Fruit fly (Drosophila melanogaster) whole organism, adult: ENCODE results near the gene PIG-Wa.
A peak's percentile ranks its signal among the peaks of the same experiment; 100 is the strongest.

Experiments used
- CG11617 ChIP-seq: fragments of 200-800 bp; sonication (Bioruptor generic); optimal IDR thresholded peaks from 2 replicates; lab custom pipeline; 2017; ENCODE audit warnings: mild to moderate bottlenecking, missing biosample characterization, missing genetic modification reagents, missing genetic modification characterization
- CG12768 ChIP-seq: fragments of 200-800 bp; sonication (Bioruptor generic); optimal IDR thresholded peaks from 2 replicates; lab custom pipeline; 2017; ENCODE audit warnings: missing biosample characterization, missing genetic modification characterization, mild to moderate bottlenecking, moderate library complexity, missing genetic modification reagents
- CG14711 ChIP-seq: fragments of 200-800 bp; sonication (Bioruptor generic); optimal IDR thresholded peaks from 2 replicates; lab custom pipeline; 2018; ENCODE audit warnings: missing biosample characterization, mild to moderate bottlenecking, missing genetic modification characterization, moderate library complexity
- CG1620 ChIP-seq: fragments of 200-800 bp; sonication (Bioruptor generic); optimal IDR thresholded peaks from 2 replicates; lab custom pipeline; 2016; ENCODE audit warnings: missing biosample characterization, missing genetic modification characterization
- CG33017 ChIP-seq: fragments of 200-800 bp; sonication (Bioruptor generic); optimal IDR thresholded peaks from 2 replicates; lab custom pipeline; 2018; ENCODE audit warnings: missing biosample characterization, mild to moderate bottlenecking, missing genetic modification characterization, moderate library complexity
- CG5204 ChIP-seq: fragments of 200-800 bp; sonication (Bioruptor generic); optimal IDR thresholded peaks from 2 replicates; lab custom pipeline; 2016; ENCODE audit warnings: missing biosample characterization, missing genetic modification characterization
- CG7045 ChIP-seq: fragments of 200-800 bp; sonication (Bioruptor generic); optimal IDR thresholded peaks from 2 replicates; lab custom pipeline; 2017; ENCODE audit warnings: missing biosample characterization, mild to moderate bottlenecking, missing genetic modification characterization
- CG7101 ChIP-seq: fragments of 200-800 bp; sonication (Bioruptor generic); optimal IDR thresholded peaks from 2 replicates; lab custom pipeline; 2018; ENCODE audit warnings: missing biosample characterization, mild to moderate bottlenecking, missing genetic modification characterization, moderate library complexity
- Clk ChIP-seq: fragments of 200-800 bp; sonication (Bioruptor generic); optimal IDR thresholded peaks from 2 replicates; lab custom pipeline; 2017; ENCODE audit warnings: missing biosample characterization, missing genetic modification characterization
- Hr96 ChIP-seq: fragments of 200-800 bp; sonication (Bioruptor generic); optimal IDR thresholded peaks from 2 replicates; lab custom pipeline; 2016; ENCODE audit warnings: missing biosample characterization, missing genetic modification characterization
- Mnt ChIP-seq: fragments of 200-800 bp; sonication (Bioruptor generic); optimal IDR thresholded peaks from 2 replicates; lab custom pipeline; 2016; ENCODE audit warnings: missing biosample characterization, mild to moderate bottlenecking, missing genetic modification characterization
- bab1 ChIP-seq: fragments of 200-800 bp; sonication (Bioruptor generic); optimal IDR thresholded peaks from 3 replicates; lab custom pipeline; 2019; ENCODE audit warnings: missing biosample characterization, mild to moderate bottlenecking, missing genetic modification characterization, moderate library complexity
- cic ChIP-seq: fragments of 200-800 bp; sonication (Bioruptor generic); optimal IDR thresholded peaks from 2 replicates; lab custom pipeline; 2017; ENCODE audit warnings: missing biosample characterization, mild to moderate bottlenecking, missing genetic modification characterization, moderate library complexity
- cnc ChIP-seq, 2 experiments: fragments of >200 bp; optimal IDR thresholded peaks; 2 replicates each; lab custom pipeline; 2017
- kay ChIP-seq: fragments of 200-800 bp; sonication (Bioruptor generic); peaks from one replicate; lab custom pipeline; 2016; ENCODE audit warnings: missing biosample characterization, missing genetic modification characterization, borderline replicate concordance
- pad ChIP-seq: fragments of 200-800 bp; sonication (Bioruptor generic); optimal IDR thresholded peaks from 3 replicates; lab custom pipeline; 2017; ENCODE audit warnings: missing biosample characterization, missing genetic modification characterization, mild to moderate bottlenecking, moderate library complexity, missing genetic modification reagents
- tj ChIP-seq: fragments of 200-800 bp; sonication (Bioruptor generic); optimal IDR thresholded peaks from 3 replicates; lab custom pipeline; 2017; ENCODE audit warnings: missing biosample characterization, mild to moderate bottlenecking, missing genetic modification characterization, moderate library complexity
- toe ChIP-seq: fragments of 200-800 bp; sonication (Bioruptor generic); optimal IDR thresholded peaks from 2 replicates; lab custom pipeline; 2016; ENCODE audit warnings: missing biosample characterization, missing genetic modification characterization

PIG-Wa gene

DNA sequence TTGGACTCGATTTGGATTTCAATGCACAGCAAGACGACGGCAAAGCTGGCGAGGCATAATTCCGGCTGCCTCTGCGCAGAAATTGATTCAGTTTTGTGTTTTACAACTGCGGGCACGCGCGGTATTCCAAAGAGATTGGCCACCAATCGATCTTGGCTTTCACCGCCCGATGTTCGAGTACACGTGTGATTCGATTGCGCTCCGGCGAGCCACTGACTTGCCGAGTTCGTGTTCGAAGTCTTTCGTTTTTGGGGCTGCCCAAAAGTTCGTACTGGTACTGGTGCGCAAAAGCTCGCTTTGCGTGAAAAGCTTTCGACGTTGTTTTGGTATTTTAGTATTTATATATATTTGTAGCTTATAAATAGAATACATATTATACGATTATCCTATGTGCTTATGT lies 32.1 kb downstream of the PIG-Wa start, which contains the start of gene CG18641:
TSS of gene CG18641 (minus strand) at position 214 of the 400 bp plus-strand sequence.
- TF ChIP-seq bab1 (GFP tag; lab: Kevin White, UChicago) = no peak

DNA sequence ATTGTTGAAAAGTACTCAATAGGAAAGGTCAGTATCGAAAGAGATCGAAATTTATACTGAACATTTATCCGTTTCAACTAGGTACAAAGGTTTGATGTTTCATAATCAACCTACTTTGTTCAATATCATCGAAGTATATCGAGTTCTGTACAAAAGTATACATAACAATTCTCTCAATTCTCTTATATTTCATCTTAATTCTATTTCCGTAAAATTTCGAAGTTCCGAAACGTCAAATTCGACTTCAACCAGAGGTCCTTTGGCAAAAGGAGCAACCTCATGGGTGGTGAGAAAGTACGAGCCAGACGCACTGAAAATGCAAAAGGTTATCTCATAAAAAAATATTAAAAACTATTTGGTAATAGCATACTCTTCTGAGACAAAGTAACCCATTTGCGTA lies 33.6 kb downstream of the PIG-Wa start, which contains the start of gene CG31948:
TSS of gene CG31948 (minus strand) at position 101 of the 400 bp plus-strand sequence.
- TF ChIP-seq Mnt (GFP tag; lab: Kevin White, UChicago) = no peak
- no peak for TF ChIP-seq CG12768 (GFP tag; lab: Kevin White, UChicago)
- no peak for TF ChIP-seq CG1620 (GFP tag; lab: Kevin White, UChicago)
- no peak for TF ChIP-seq Clk
- no peak for TF ChIP-seq CG14711 (tag; lab: Kevin White, UChicago)
- no peak for TF ChIP-seq CG7101 (tag; lab: Kevin White, UChicago)
- TF ChIP-seq CG33017 (tag; lab: Kevin White, UChicago) = no peak
- no peak for TF ChIP-seq CG5204
- TF ChIP-seq cic (GFP tag; lab: Kevin White, UChicago) = no peak

- no peak for TF ChIP-seq Clk
- TF ChIP-seq CG5204 = no peak
- TF ChIP-seq CG1620 (GFP tag; lab: Kevin White, UChicago) = no peak
- TF ChIP-seq pad (GFP tag; lab: Kevin White, UChicago) = no peak
- TF ChIP-seq toe (GFP tag; lab: Kevin White, UChicago) = no peak
Observed at dm6 chr2L:2417865-2418264, 34.9 kb downstream of the PIG-Wa start, which contains the start of gene CG34448. Gene CG34448, minus strand, starts transcription at chr2L:2417965.

DNA sequence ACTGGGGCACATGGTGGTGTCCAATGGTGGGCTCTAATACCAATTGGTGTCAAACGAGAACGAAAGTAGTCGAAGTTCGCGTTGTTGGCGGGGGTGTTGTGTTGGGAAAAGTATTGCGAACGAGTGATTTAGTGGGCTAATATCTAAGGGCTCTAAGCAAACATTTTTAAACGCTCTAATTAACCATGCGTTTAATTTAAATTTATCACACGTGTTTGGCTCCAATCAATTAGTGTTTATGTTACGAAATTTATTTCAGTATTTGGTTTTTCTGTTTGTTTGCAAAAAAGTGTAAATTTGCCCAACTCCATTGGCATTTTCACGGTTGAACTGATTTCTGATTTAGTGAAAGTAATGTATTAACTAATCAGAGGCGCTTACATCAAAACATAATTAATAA lies 36.9 kb downstream of the PIG-Wa start, which contains the start of gene CG34447:
TSS of gene CG34447 (minus strand) at position 101 of the 400 bp plus-strand sequence.
- no peak for TF ChIP-seq CG12768 (GFP tag; lab: Kevin White, UChicago)
- no peak for TF ChIP-seq Mnt (GFP tag; lab: Kevin White, UChicago)
- peak; percentile 39 for TF ChIP-seq kay (GFP tag; lab: Kevin White, UChicago)

DNA sequence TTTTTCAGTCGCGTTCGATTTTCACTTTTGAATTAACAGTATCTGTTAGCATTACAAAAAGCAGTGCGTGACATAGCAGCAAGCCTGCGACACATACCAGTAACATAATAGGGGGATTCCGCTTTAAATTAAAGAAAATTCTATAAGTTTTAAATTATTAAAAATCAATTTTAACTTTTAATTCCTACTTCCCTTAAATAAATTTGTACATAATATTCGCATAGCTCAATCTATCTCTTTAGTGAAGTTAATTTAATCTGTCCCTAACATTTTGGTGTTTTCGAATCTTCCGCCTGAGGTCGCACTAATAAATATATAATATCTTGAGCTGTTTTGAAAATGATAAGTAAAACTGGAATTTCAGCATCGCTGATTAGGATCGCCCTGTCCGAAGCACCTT lies 37.5 kb downstream of the PIG-Wa start, which contains the start of gene CG9886:
TSS of gene CG9886 (plus strand) at position 341 of the 400 bp plus-strand sequence.
- TF ChIP-seq bab1 (GFP tag; lab: Kevin White, UChicago) (peak; percentile 68), CG11617 (GFP tag; lab: Kevin White, UChicago) (peak; percentile 18), kay (GFP tag; lab: Kevin White, UChicago) (peak; percentile 46), CG5204 (peak; percentile 45), CG7045 (GFP tag; lab: Kevin White, UChicago) (peak; percentile 54), tj (peak; percentile 13), CG7101 (tag; lab: Kevin White, UChicago) (peak; percentile 40), Clk (no peak), CG14711 (tag; lab: Kevin White, UChicago) (peak; percentile 61), cnc (optimal IDR thresholded peaks at IDR 0.05; lab: Kevin White, UChicago) (no peak), CG33017 (tag; lab: Kevin White, UChicago) (peak; percentile 58), Hr96 (GFP tag; lab: Kevin White, UChicago) (no peak)

dm6 chr2L:2424497-2424896 lies 41.5 kb downstream of the PIG-Wa start, which contains the start of gene CG44139:
Gene CG44139, plus strand, starts transcription at chr2L:2424797.
- TF ChIP-seq Hr96 (GFP tag; lab: Kevin White, UChicago) (no peak), pad (GFP tag; lab: Kevin White, UChicago) (no peak), bab1 (GFP tag; lab: Kevin White, UChicago) (no peak), CG33017 (tag; lab: Kevin White, UChicago) (no peak), CG5204 (no peak), CG7101 (tag; lab: Kevin White, UChicago) (no peak)

DNA sequence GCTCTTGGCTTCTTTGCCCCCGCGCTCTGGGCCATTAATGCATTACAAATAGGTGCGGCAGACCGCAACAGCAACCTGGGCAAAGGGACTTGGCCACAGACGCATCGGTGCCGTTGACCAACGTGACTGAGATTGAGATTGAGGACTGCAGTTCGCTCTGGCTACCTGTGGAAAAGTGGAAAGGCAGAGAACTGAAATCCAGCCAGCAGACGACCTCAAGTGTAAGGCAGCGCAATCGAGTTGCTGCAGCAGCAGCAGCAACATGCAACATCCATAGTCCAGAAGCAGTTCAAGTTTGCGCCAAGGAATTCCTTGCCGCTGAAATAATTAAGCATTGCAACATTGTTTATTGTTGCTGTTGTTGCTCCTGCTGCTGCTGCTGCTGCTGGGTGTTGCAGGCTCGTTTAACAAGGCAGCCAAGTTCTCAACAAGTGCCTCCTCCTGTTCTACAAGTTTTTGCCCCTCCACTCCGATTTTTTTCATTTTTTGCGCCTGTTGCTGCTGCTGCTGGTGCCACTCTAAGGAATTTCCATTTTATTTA lies 42.7 kb downstream of the PIG-Wa start:
- TF ChIP-seq CG1620 (GFP tag; lab: Kevin White, UChicago) (no peak), cic (GFP tag; lab: Kevin White, UChicago) (no peak), kay (GFP tag; lab: Kevin White, UChicago) (no peak)

DNA sequence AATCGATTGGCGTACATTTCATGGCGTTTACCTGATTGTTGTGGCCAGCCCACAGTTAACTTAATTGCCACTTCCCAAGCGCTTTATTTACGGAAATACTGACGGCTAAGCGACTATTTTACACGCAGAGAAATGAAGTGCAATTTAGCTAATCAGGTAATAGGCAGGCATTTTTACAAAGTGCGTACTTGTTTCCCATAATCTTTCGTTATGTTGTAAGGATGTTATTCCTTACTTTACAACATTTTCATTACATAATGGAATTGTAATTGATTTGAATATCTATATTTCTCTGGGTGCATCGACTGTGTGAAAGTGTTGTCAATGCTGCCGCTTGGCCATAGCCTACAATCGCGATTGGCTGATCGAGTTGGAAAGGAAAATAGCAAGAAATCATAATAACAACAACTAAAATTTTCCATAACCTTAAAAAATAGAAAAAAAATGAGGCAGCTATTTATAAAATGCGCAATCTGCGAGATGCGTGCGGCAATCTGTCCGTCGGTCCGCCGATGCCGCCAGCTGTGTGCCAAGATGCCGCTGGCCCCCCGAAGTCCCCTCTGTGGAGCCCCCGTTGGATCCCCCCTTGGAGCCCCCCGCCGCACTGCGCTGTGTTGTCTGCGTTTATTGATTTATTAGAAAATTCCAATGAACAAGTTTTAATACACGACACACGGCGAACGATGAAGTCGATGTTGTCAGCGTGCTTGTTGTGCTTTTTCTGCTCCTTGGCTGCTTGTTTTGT lies 43.6 kb downstream of the PIG-Wa start:
- no peak for TF ChIP-seq kay (GFP tag; lab: Kevin White, UChicago)
- no peak for TF ChIP-seq tj
- peak; percentile 41 for TF ChIP-seq CG33017 (tag; lab: Kevin White, UChicago)
- TF ChIP-seq Hr96 (GFP tag; lab: Kevin White, UChicago) = peak; percentile 8
- TF ChIP-seq CG7045 (GFP tag; lab: Kevin White, UChicago) = peak; percentile 72
- peak; percentile 62 for TF ChIP-seq CG5204
